Worm (Caenorhabditis elegans): ENCODE data around the gene klo-2.
A peak's percentile ranks its signal among the peaks of the same experiment; 100 is the strongest.

klo-2 gene

ce11 chrIII:2445574-2446259, at the start of gene klo-2, which contains the start of gene E02H9.7:
TSS of gene klo-2 (plus strand) at chrIII:2446209.
TSS of gene E02H9.7 (minus strand) at chrIII:2445674.
- TF ChIP-seq alr-1 (tag; optimal IDR thresholded peaks at IDR 0.05) (no peak), zag-1 (tag; optimal IDR thresholded peaks at IDR 0.05) (no peak), lin-13 (GFP tag; optimal IDR thresholded peaks at IDR 0.05) (no peak)

DNA sequence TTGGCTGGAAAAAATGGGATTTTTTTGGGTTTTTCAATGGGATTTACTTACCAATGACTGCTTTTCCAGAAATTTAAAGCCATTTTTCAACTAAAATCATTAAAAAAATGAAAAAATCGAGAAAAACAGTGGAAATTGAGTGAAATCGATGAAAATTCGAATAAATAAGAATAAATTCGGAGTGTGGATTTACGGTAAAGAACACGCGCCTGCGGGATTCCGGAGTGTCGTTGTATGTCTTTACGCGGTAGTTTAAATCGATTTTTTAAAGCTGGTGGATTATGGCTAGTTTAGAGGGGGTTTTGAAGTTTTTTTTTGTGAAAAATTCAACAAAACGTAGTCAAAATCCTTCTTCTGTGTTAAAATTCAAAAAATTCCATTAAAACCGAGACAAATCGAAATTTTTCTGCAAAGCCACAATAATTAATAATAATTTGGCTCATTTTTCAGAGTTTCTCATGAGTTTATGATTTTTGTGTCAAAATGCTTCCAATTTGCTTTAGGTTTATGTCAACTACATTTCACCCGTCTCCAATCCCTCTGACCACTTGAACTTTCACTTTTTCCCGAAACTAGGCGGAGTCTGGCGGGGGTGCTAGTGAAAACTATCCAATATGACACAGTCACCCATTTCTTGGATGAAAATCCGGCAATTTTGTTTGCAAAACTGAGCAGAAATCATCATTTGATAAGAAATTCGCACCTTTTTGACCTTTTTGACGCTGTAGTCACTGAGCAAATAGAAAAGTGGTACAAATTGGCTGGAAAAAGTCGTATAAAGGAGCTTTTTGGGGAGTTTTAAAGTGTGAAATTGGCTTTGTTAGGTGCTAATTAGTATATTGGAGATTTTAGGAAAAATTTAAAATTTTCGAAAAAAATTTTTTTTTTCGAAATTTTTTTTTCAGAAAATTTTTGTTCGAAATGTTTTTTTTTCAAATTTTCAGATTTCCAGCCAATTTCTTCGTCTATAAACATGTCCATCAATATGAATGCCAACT, 44.6 kb upstream of the klo-2 start, which contains the start of the genes cic-1 and strm-1:
cic-1 (minus strand) TSS at position 96 of the 998 bp plus-strand sequence.
strm-1 (plus strand) TSS at position 945 of the 998 bp plus-strand sequence.
- TF ChIP-seq mab-5 (tag; optimal IDR thresholded peaks at IDR 0.05) (peak; percentile 10), alr-1 (tag; optimal IDR thresholded peaks at IDR 0.05) (no peak), lin-11 (tag; optimal IDR thresholded peaks at IDR 0.05) (no peak), zag-1 (tag; optimal IDR thresholded peaks at IDR 0.05) (no peak), nhr-21 (tag; optimal IDR thresholded peaks at IDR 0.05) (no peak), mbf-1 (tag; optimal IDR thresholded peaks at IDR 0.05) (no peak), ztf-1 (GFP tag; conservative IDR thresholded peaks at IDR 0.05) (no peak), nhr-237 (tag; optimal IDR thresholded peaks at IDR 0.05) (no peak), sma-9 (GFP tag; optimal IDR thresholded peaks at IDR 0.05) (no peak), sma-9 (tag; optimal IDR thresholded peaks at IDR 0.05) (no peak), ZK546.5 (tag; optimal IDR thresholded peaks at IDR 0.05) (no peak), ceh-82 (tag; optimal IDR thresholded peaks at IDR 0.05) (no peak), nhr-129 (tag; optimal IDR thresholded peaks at IDR 0.05) (peak; percentile 14), sma-3 (GFP tag; optimal IDR thresholded peaks at IDR 0.05) (peak; percentile 41), ztf-4 (tag; optimal IDR thresholded peaks at IDR 0.05) (no peak), crh-2 (tag; optimal IDR thresholded peaks at IDR 0.05) (peak; percentile 59), nhr-25 (tag; optimal IDR thresholded peaks at IDR 0.05) (peak; percentile 10), ceh-16 (tag; optimal IDR thresholded peaks at IDR 0.05) (peak; percentile 7), blmp-1 (tag; optimal IDR thresholded peaks at IDR 0.05; ENCODE audit: insufficient read depth) (peak; percentile 57), unc-55 (GFP tag; optimal IDR thresholded peaks at IDR 0.05) (peak; percentile 82), snpc-4 (tag; optimal IDR thresholded peaks at IDR 0.05) (no peak), lin-13 (GFP tag; optimal IDR thresholded peaks at IDR 0.05) (peak; percentile 73), mdl-1 (tag; optimal IDR thresholded peaks at IDR 0.05) (no peak), nhr-6 (tag; optimal IDR thresholded peaks at IDR 0.05) (peak; percentile 10), C34F6.9 (tag; optimal IDR thresholded peaks at IDR 0.05) (peak; percentile 63), gmeb-1 (tag; optimal IDR thresholded peaks at IDR 0.05) (peak; percentile 94), peb-1 (tag; optimal IDR thresholded peaks at IDR 0.05) (no peak), R02D3.7 (tag; optimal IDR thresholded peaks at IDR 0.05) (peak; percentile 98), F13H6.1 (tag; optimal IDR thresholded peaks at IDR 0.05) (peak; percentile 35), nhr-77 (tag; optimal IDR thresholded peaks at IDR 0.05) (no peak), nhr-10 (tag; optimal IDR thresholded peaks at IDR 0.05) (no peak), nhr-23 (tag; optimal IDR thresholded peaks at IDR 0.05) (no peak), unc-39 (tag; optimal IDR thresholded peaks at IDR 0.05) (no peak), skn-1 (tag; optimal IDR thresholded peaks at IDR 0.05) (no peak), lin-39 (tag; optimal IDR thresholded peaks at IDR 0.05) (no peak), elt-1 (tag; optimal IDR thresholded peaks at IDR 0.05) (no peak), unc-62 (GFP tag; optimal IDR thresholded peaks at IDR 0.05) (no peak), nhr-12 (tag; optimal IDR thresholded peaks at IDR 0.05) (no peak), ztf-11 (tag; optimal IDR thresholded peaks at IDR 0.05) (no peak), aly-2 (tag; optimal IDR thresholded peaks at IDR 0.05) (no peak), sem-4 (tag; optimal IDR thresholded peaks at IDR 0.05) (peak; percentile 19), ama-1 (optimal IDR thresholded peaks at IDR 0.05) (no peak), fos-1 (tag; optimal IDR thresholded peaks at IDR 0.05) (no peak), dmd-4 (tag; optimal IDR thresholded peaks at IDR 0.05) (no peak), egl-27 (tag; optimal IDR thresholded peaks at IDR 0.05) (no peak), elt-3 (tag; optimal IDR thresholded peaks at IDR 0.05) (no peak), Y55F3AM.14 (GFP tag; optimal IDR thresholded peaks at IDR 0.05) (no peak), nhr-11 (tag; optimal IDR thresholded peaks at IDR 0.05) (no peak), lsy-2 (tag; optimal IDR thresholded peaks at IDR 0.05) (peak; percentile 48 to 86)

Data from whole organism, L2 larva.